Fruit fly (Drosophila melanogaster): ENCODE measurements around the gene ValRS-m.

Gene ValRS-m

DNA sequence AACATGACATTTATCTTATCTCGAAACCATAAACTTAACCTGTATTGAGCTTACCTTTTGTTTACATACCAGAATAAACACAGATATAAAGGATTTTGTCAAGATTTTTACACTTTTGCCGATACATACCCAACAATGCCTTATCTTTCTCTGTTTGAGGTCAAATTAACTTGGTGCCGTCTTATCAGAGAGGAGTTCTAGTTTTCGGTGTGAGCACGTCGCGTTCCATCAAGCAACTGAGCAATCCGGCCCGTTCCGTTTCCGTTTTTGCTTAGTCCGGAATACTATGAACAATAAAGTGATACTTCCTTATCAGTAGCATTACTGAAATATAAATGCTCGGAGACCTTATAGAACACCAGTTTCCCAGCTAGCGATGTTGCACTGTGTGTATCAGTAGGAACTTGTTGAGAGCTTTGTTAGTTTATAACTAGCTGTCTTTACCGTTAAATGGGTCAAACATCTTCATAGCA lies 21.3 kb upstream of the ValRS-m start, which contains the start of gene Galk (continued):
- TF ChIP-seq otp (GFP tag; IDR thresholded peaks at IDR 0.05) = peak; percentile 67
- no peak for TF ChIP-seq CG12104 (GFP tag; optimal IDR thresholded peaks at IDR 0.05)
- TF ChIP-seq odd (GFP tag; optimal IDR thresholded peaks at IDR 0.05) = peak; percentile 62
- no peak for TF ChIP-seq CG6175 (GFP tag; IDR thresholded peaks at IDR 0.05)
- peak; percentile 50 for TF ChIP-seq CG14667 (GFP tag; IDR thresholded peaks at IDR 0.05)
- no peak for TF ChIP-seq Ssrp (tag; optimal IDR thresholded peaks at IDR 0.05)
- TF ChIP-seq peb (GFP tag; IDR thresholded peaks at IDR 0.05) = no peak
- peak; percentile 65 for TF ChIP-seq onecut (GFP tag; IDR thresholded peaks at IDR 0.05)
- TF ChIP-seq Gug (GFP tag; IDR thresholded peaks at IDR 0.05) = peak; percentile 84; the same call in 3 of the 4 replicates
- TF ChIP-seq CG2199 (GFP tag; IDR thresholded peaks at IDR 0.05) = peak; percentile 34; the same call in 1 of the 3 replicates
- TF ChIP-seq CG13775 (GFP tag; optimal IDR thresholded peaks at IDR 0.05) = no peak
- peak; percentile 59 for TF ChIP-seq CG7839 (tag; optimal IDR thresholded peaks at IDR 0.05)
- TF ChIP-seq tll (GFP tag; optimal IDR thresholded peaks at IDR 0.05) = no peak
- no peak for TF ChIP-seq CG7928 (GFP tag; optimal IDR thresholded peaks at IDR 0.05)
- TF ChIP-seq lbe (GFP tag; optimal IDR thresholded peaks at IDR 0.05) = no peak
- peak; percentile 82 for TF ChIP-seq CG15601 (tag; optimal IDR thresholded peaks at IDR 0.05)
- TF ChIP-seq chif (GFP tag; optimal IDR thresholded peaks at IDR 0.05) = peak in 1 of 2 experiments; percentile 4
- TF ChIP-seq ssp (GFP tag; IDR thresholded peaks at IDR 0.05) = peak; percentile 26; the same call in 1 of the 2 replicates
- TF ChIP-seq GATAe (GFP tag; conservative IDR thresholded peaks at IDR 0.05) = peak; percentile 91
- peak; percentile 79 for TF ChIP-seq Taf1 (GFP tag; IDR thresholded peaks at IDR 0.05)
- no peak; the same call in 2 of the 3 replicates for TF ChIP-seq CG17361 (GFP tag; IDR thresholded peaks at IDR 0.05)
- TF ChIP-seq CG13624 (GFP tag; optimal IDR thresholded peaks at IDR 0.05) = peak; percentile 25
- TF ChIP-seq CG11504 (tag; optimal IDR thresholded peaks at IDR 0.05) = peak; percentile 36
- TF ChIP-seq HHEX (GFP tag; optimal IDR thresholded peaks at IDR 0.05) = peak; percentile 63
- TF ChIP-seq Antp (GFP tag; optimal IDR thresholded peaks at IDR 0.05) = peak; percentile 64
- TF ChIP-seq gcm2 (GFP tag; optimal IDR thresholded peaks at IDR 0.05) = no peak
- TF ChIP-seq CG14014 (GFP tag; IDR thresholded peaks at IDR 0.05) = peak; percentile 46; the same call in 1 of the 2 replicates
- peak in 1 of 2 experiments; percentile 25 for TF ChIP-seq Hr51 (GFP tag; optimal IDR thresholded peaks at IDR 0.05)
- peak; percentile 39 for TF ChIP-seq CG4820 (GFP tag; optimal IDR thresholded peaks at IDR 0.05)
- no peak for TF ChIP-seq Camta (GFP tag; optimal IDR thresholded peaks at IDR 0.05)
- peak; percentile 90 for TF ChIP-seq CG11456 (GFP tag; IDR thresholded peaks at IDR 0.05)
- peak; percentile 71 for TF ChIP-seq ind (GFP tag; optimal IDR thresholded peaks at IDR 0.05)
- peak; percentile 54; the same call in 1 of the 2 replicates for TF ChIP-seq CG11696 (GFP tag; IDR thresholded peaks at IDR 0.05)
- TF ChIP-seq CG18011 (GFP tag; optimal IDR thresholded peaks at IDR 0.05) = peak; percentile 1
- TF ChIP-seq CG16815 (GFP tag; optimal IDR thresholded peaks at IDR 0.05) = no peak
- peak; percentile 38 for TF ChIP-seq Blimp-1 (GFP tag; optimal IDR thresholded peaks at IDR 0.05)
- peak; percentile 48 for TF ChIP-seq bab2 (GFP tag; optimal IDR thresholded peaks at IDR 0.05)
- peak; percentile 53 for TF ChIP-seq Chrac-16 (GFP tag; optimal IDR thresholded peaks at IDR 0.05)
- peak; percentile 22 for TF ChIP-seq CG30403 (GFP tag; optimal IDR thresholded peaks at IDR 0.05)
- TF ChIP-seq bowl (GFP tag; IDR thresholded peaks at IDR 0.05) = 0 out of 2 replicates have a peak, but pooled peaks have one; percentile 10
- TF ChIP-seq jumu (GFP tag; optimal IDR thresholded peaks at IDR 0.05) = peak; percentile 30
- peak; percentile 77 for TF ChIP-seq HmgZ (tag; optimal IDR thresholded peaks at IDR 0.05)
- peak; percentile 54 for TF ChIP-seq CG7372 (GFP tag; IDR thresholded peaks at IDR 0.05)
- no peak for TF ChIP-seq CG16813 (GFP tag; IDR thresholded peaks at IDR 0.05; ENCODE audit: partially characterized antibody)
- peak in 1 of 2 experiments; percentile 21 for TF ChIP-seq Eip74EF (GFP tag; optimal IDR thresholded peaks at IDR 0.05)
- peak; percentile 31; the same call in 1 of the 2 replicates for TF ChIP-seq HLH3B (GFP tag; IDR thresholded peaks at IDR 0.05)
- TF ChIP-seq CG4730 (GFP tag; IDR thresholded peaks at IDR 0.05) = peak; percentile 52; the same call in 1 of the 2 replicates
- TF ChIP-seq Meics (GFP tag; optimal IDR thresholded peaks at IDR 0.05) = peak; percentile 77
- TF ChIP-seq Aef1 (GFP tag; IDR thresholded peaks at IDR 0.05) = peak; percentile 53; the same call in 1 of the 3 replicates
- peak; percentile 11 for TF ChIP-seq CG12942 (GFP tag; optimal IDR thresholded peaks at IDR 0.05)

Measured in whole organism, embryonic.